Fruit fly (Drosophila melanogaster) whole organism, embryonic: ENCODE measurements around the gene lectin-28C.
A peak's percentile ranks its signal among the peaks of the same experiment; 100 is the strongest.

Source experiments
- B-H1 ChIP-seq: fragments of 200-800 bp; sonication (Bioruptor generic); IDR thresholded peaks from 3 replicates; pipeline ENCODE4 v1.3.6; 2022; ENCODE audit warnings: missing biosample characterization, missing genetic modification characterization
- CG10543 ChIP-seq: fragments of 200-800 bp; sonication (Bioruptor generic); optimal IDR thresholded peaks from 3 replicates; lab custom pipeline; 2017; ENCODE audit warnings: missing biosample characterization, mild to moderate bottlenecking, missing genetic modification characterization, moderate library complexity
- CG11456 ChIP-seq: fragments of 200-800 bp; sonication (Bioruptor generic); IDR thresholded peaks from 3 replicates; pipeline ENCODE4 v1.3.6; 2022; ENCODE audit warnings: missing biosample characterization, missing genetic modification characterization
- CG11696 ChIP-seq: fragments of 200-800 bp; sonication (Bioruptor generic); IDR thresholded peaks from 2 replicates; pipeline ENCODE4 v1.3.6; 2022; ENCODE audit warnings: missing biosample characterization, missing genetic modification characterization
- CG12155 ChIP-seq: fragments of 200-800 bp; sonication (Bioruptor generic); optimal IDR thresholded peaks from 3 replicates; lab custom pipeline; 2016; ENCODE audit warnings: missing biosample characterization, missing genetic modification characterization
- CG12744 ChIP-seq: fragments of 200-800 bp; sonication (Bioruptor generic); optimal IDR thresholded peaks from 2 replicates; lab custom pipeline; 2016; ENCODE audit warnings: missing biosample characterization, missing genetic modification characterization
- CG13123 ChIP-seq: fragments of 200-800 bp; sonication (Bioruptor generic); optimal IDR thresholded peaks from 2 replicates; lab custom pipeline; 2016; ENCODE audit warnings: missing biosample characterization, missing genetic modification characterization
- CG13424 ChIP-seq: fragments of 200-800 bp; sonication (Bioruptor generic); optimal IDR thresholded peaks from 2 replicates; lab custom pipeline; 2019; ENCODE audit warnings: missing biosample characterization, mild to moderate bottlenecking, missing genetic modification characterization, moderate library complexity
- CG14014 ChIP-seq: fragments of 200-800 bp; sonication (Bioruptor generic); IDR thresholded peaks from 2 replicates; pipeline ENCODE4 v1.3.6; 2022; ENCODE audit warnings: missing biosample characterization, missing genetic modification characterization
- CG1602 ChIP-seq: fragments of 200-800 bp; sonication (Bioruptor generic); optimal IDR thresholded peaks from 3 replicates; lab custom pipeline; 2016; ENCODE audit warnings: missing biosample characterization, missing genetic modification characterization
- CG17186 ChIP-seq: fragments of 200-800 bp; sonication (Bioruptor generic); optimal IDR thresholded peaks from 3 replicates; lab custom pipeline; 2017; ENCODE audit warnings: missing biosample characterization, missing genetic modification reagents, missing genetic modification characterization
- CG17612 ChIP-seq: fragments of 200-800 bp; sonication (Bioruptor generic); IDR thresholded peaks from 2 replicates; pipeline ENCODE4 v1.3.6; 2022; ENCODE audit warnings: missing biosample characterization, missing genetic modification characterization
- CG1792 ChIP-seq: fragments of 200-800 bp; sonication (Bioruptor generic); optimal IDR thresholded peaks from 2 replicates; lab custom pipeline; 2016; ENCODE audit warnings: missing biosample characterization, missing genetic modification characterization
- CG32767 ChIP-seq: fragments of 200-800 bp; sonication (Bioruptor generic); IDR thresholded peaks from 2 replicates; pipeline ENCODE4 v1.3.6; 2022; ENCODE audit warnings: missing biosample characterization, missing genetic modification characterization
- CG4282 ChIP-seq: fragments of 200-800 bp; sonication (Bioruptor generic); optimal IDR thresholded peaks from 2 replicates; lab custom pipeline; 2016; ENCODE audit warnings: missing biosample characterization, missing genetic modification characterization
- CG43689 ChIP-seq: fragments of 200-800 bp; sonication (Bioruptor generic); IDR thresholded peaks from 2 replicates; pipeline ENCODE4 v1.3.6; 2022; ENCODE audit warnings: missing biosample characterization, missing genetic modification characterization
- CG4424 ChIP-seq: fragments of 200-800 bp; sonication (Bioruptor generic); optimal IDR thresholded peaks from 3 replicates; lab custom pipeline; 2016; ENCODE audit warnings: missing biosample characterization, missing genetic modification characterization
- CG7372 ChIP-seq: fragments of 200-800 bp; sonication (Bioruptor generic); IDR thresholded peaks from 2 replicates; pipeline ENCODE4 v1.3.6; 2022; ENCODE audit warnings: missing biosample characterization, missing genetic modification characterization
- CG8765 ChIP-seq: fragments of 200-800 bp; sonication (Bioruptor generic); IDR thresholded peaks from 2 replicates; pipeline ENCODE4 v1.3.6; 2022; ENCODE audit warnings: missing biosample characterization, missing genetic modification characterization
- CG8924 ChIP-seq: fragments of 200-800 bp; optimal IDR thresholded peaks from 3 replicates; lab custom pipeline; 2019; ENCODE audit warnings: missing biosample characterization, mild to moderate bottlenecking, missing genetic modification characterization, moderate library complexity
- Dad ChIP-seq: fragments of 200-800 bp; sonication (Bioruptor generic); optimal IDR thresholded peaks from 3 replicates; lab custom pipeline; 2016; ENCODE audit warnings: missing biosample characterization, missing genetic modification characterization
- Dll ChIP-seq: fragments of 200-800 bp; sonication (Bioruptor generic); IDR thresholded peaks from 4 replicates; pipeline ENCODE4 v1.3.6; 2022; ENCODE audit warnings: missing biosample characterization, missing genetic modification characterization; ENCODE audit not compliant: partially characterized antibody
- E2f2 ChIP-seq: fragments of 200-800 bp; sonication (Bioruptor generic); IDR thresholded peaks from 2 replicates; pipeline ENCODE4 v1.3.6; 2022; ENCODE audit warnings: missing biosample characterization, missing genetic modification characterization
- Fer3 ChIP-seq: fragments of 200-800 bp; sonication (Bioruptor generic); optimal IDR thresholded peaks from 2 replicates; lab custom pipeline; 2018; ENCODE audit warnings: missing biosample characterization, mild to moderate bottlenecking, missing genetic modification characterization, moderate library complexity
- Hr3 ChIP-seq: fragments of 200-800 bp; sonication (Bioruptor generic); optimal IDR thresholded peaks from 3 replicates; lab custom pipeline; 2016; ENCODE audit warnings: missing biosample characterization, missing genetic modification characterization
- MBD-R2 ChIP-seq: fragments of 200-800 bp; sonication (Bioruptor generic); IDR thresholded peaks from 2 replicates; pipeline ENCODE4 v1.3.6; 2022; ENCODE audit warnings: missing biosample characterization, missing genetic modification characterization
- Med ChIP-seq: fragments of 200-800 bp; sonication (Bioruptor generic); peaks from one replicate; lab custom pipeline; 2016; ENCODE audit warnings: missing biosample characterization, missing genetic modification characterization, mild to moderate bottlenecking, inconsistent platforms, moderate library complexity
- Rfx ChIP-seq: fragments of 200-800 bp; sonication (Bioruptor generic); IDR thresholded peaks from 2 replicates; pipeline ENCODE4 v1.3.6; 2022; ENCODE audit warnings: missing biosample characterization, missing genetic modification characterization
- Side ChIP-seq: fragments of 200-800 bp; sonication (Bioruptor generic); optimal IDR thresholded peaks from 2 replicates; lab custom pipeline; 2016; ENCODE audit warnings: missing biosample characterization, missing genetic modification characterization
- Sox102F ChIP-seq: fragments of 200-800 bp; sonication (Bioruptor generic); optimal IDR thresholded peaks from 2 replicates; lab custom pipeline; 2018; ENCODE audit warnings: missing biosample characterization, mild to moderate bottlenecking, missing genetic modification characterization, moderate library complexity
- Sry-β ChIP-seq: fragments of 200-800 bp; sonication (Bioruptor generic); optimal IDR thresholded peaks from 2 replicates; lab custom pipeline; 2018; ENCODE audit warnings: missing biosample characterization, mild to moderate bottlenecking, missing genetic modification characterization, moderate library complexity
- Taf1 ChIP-seq: fragments of 200-800 bp; sonication (Bioruptor generic); IDR thresholded peaks from 2 replicates; pipeline ENCODE4 v1.3.6; 2022; ENCODE audit warnings: missing biosample characterization, missing genetic modification characterization
- amos ChIP-seq: fragments of 200-800 bp; sonication (Bioruptor generic); IDR thresholded peaks from 2 replicates; pipeline ENCODE4 v1.3.6; 2022; ENCODE audit warnings: missing biosample characterization, missing genetic modification characterization; ENCODE audit not compliant: partially characterized antibody
- ap ChIP-seq: fragments of 200-800 bp; sonication (Bioruptor generic); IDR thresholded peaks from 2 replicates; pipeline ENCODE4 v1.3.6; 2022; ENCODE audit warnings: missing biosample characterization, missing genetic modification characterization
- bigmax ChIP-seq: fragments of 200-800 bp; sonication (Bioruptor generic); optimal IDR thresholded peaks from 2 replicates; lab custom pipeline; 2018; ENCODE audit warnings: missing biosample characterization, mild to moderate bottlenecking, missing genetic modification characterization
- cwo ChIP-seq: fragments of 200-800 bp; sonication (Bioruptor generic); optimal IDR thresholded peaks from 3 replicates; lab custom pipeline; 2017; ENCODE audit warnings: missing biosample characterization, missing genetic modification characterization, mild to moderate bottlenecking, moderate library complexity, missing genetic modification reagents
- da ChIP-seq: fragments of 200-800 bp; sonication (Bioruptor generic); optimal IDR thresholded peaks from 2 replicates; lab custom pipeline; 2016; ENCODE audit warnings: missing biosample characterization, missing genetic modification characterization
- gem ChIP-seq: fragments of 200-800 bp; sonication (Bioruptor generic); optimal IDR thresholded peaks from 2 replicates; lab custom pipeline; 2019; ENCODE audit warnings: missing biosample characterization, mild to moderate bottlenecking, missing genetic modification characterization, moderate library complexity
- grau ChIP-seq: fragments of 200-800 bp; optimal IDR thresholded peaks from 3 replicates; lab custom pipeline; 2019; ENCODE audit warnings: missing biosample characterization, mild to moderate bottlenecking, missing genetic modification characterization, moderate library complexity
- hkb ChIP-seq, 2 experiments: fragments of 200-800 bp in 1 of 2; fragments of >200 bp in 1 of 2; sonication (Bioruptor generic) in 1 of 2; IDR thresholded peaks in 1 of 2; optimal IDR thresholded peaks in 1 of 2; 2 replicates each; pipeline versions ENCODE4 v1.3.6 to Lab custom; 2017 to 2022; ENCODE audit warnings: missing biosample characterization in 1 of 2, missing genetic modification characterization in 1 of 2
- ind ChIP-seq: fragments of 200-800 bp; sonication (Bioruptor generic); optimal IDR thresholded peaks from 3 replicates; lab custom pipeline; 2016; ENCODE audit warnings: missing biosample characterization, missing genetic modification characterization
- lmd ChIP-seq: fragments of 200-800 bp; sonication (Bioruptor generic); IDR thresholded peaks from 2 replicates; pipeline ENCODE4 v1.3.6; 2022; ENCODE audit warnings: missing biosample characterization, missing genetic modification characterization
- otp ChIP-seq: fragments of 200-800 bp; sonication (Bioruptor generic); IDR thresholded peaks from 3 replicates; pipeline ENCODE4, ENCODE4 v1.3.6; 2022; ENCODE audit warnings: missing biosample characterization, missing genetic modification characterization
- p53 ChIP-seq: fragments of 200-800 bp; sonication (Bioruptor generic); optimal IDR thresholded peaks from 2 replicates; lab custom pipeline; 2016; ENCODE audit warnings: missing biosample characterization, missing genetic modification characterization
- peb ChIP-seq: fragments of 200-800 bp; sonication (Bioruptor generic); IDR thresholded peaks from 2 replicates; pipeline ENCODE4 v1.3.6; 2022; ENCODE audit warnings: missing biosample characterization, missing genetic modification characterization
- repo ChIP-seq: fragments of 200-800 bp; sonication (Bioruptor generic); optimal IDR thresholded peaks from 2 replicates; lab custom pipeline; 2016; ENCODE audit warnings: missing biosample characterization, missing genetic modification characterization
- row ChIP-seq: fragments of 200-800 bp; sonication (Bioruptor generic); IDR thresholded peaks from 3 replicates; pipeline ENCODE4 v1.3.6; 2022; ENCODE audit warnings: missing biosample characterization, missing genetic modification characterization
- sens ChIP-seq: fragments of 200-800 bp; sonication (Bioruptor generic); peaks from one replicate; lab custom pipeline; 2016; ENCODE audit warnings: missing biosample characterization, missing genetic modification characterization
- slbo ChIP-seq: fragments of 200-800 bp; sonication (Bioruptor generic); IDR thresholded peaks from 2 replicates; pipeline ENCODE4 v1.3.6; 2022; ENCODE audit warnings: missing biosample characterization, missing genetic modification characterization
- tio ChIP-seq: fragments of 200-800 bp; sonication (Bioruptor generic); optimal IDR thresholded peaks from 2 replicates; lab custom pipeline; 2017; ENCODE audit warnings: missing biosample characterization, missing genetic modification characterization, inconsistent platforms
- unpg ChIP-seq: fragments of 200-800 bp; sonication (Bioruptor generic); optimal IDR thresholded peaks from 3 replicates; lab custom pipeline; 2018; ENCODE audit warnings: missing biosample characterization, mild to moderate bottlenecking, missing genetic modification characterization, moderate library complexity
- vfl ChIP-seq: fragments of 200-800 bp; sonication (Bioruptor generic); optimal IDR thresholded peaks from 2 replicates; lab custom pipeline; 2016; ENCODE audit warnings: missing biosample characterization, missing genetic modification characterization

Gene lectin-28C

dm6 chr2L:7875676-7876075, 18.8 kb downstream of the lectin-28C start (continued):
- TF ChIP-seq CG13424: no peak
- TF ChIP-seq row: peak; percentile 54
- no peak for TF ChIP-seq Dad (GFP tag; lab: Kevin White, UChicago)
- 0 out of 2 replicates have a peak, but pooled peaks have one; percentile 34 for TF ChIP-seq CG14014
- TF ChIP-seq tio: no peak
- TF ChIP-seq CG1792 (GFP tag; lab: Kevin White, UChicago): no peak
- TF ChIP-seq CG10543 (GFP tag; lab: Kevin White, UChicago): no peak
- TF ChIP-seq gem (tag; lab: Kevin White, UChicago): peak; percentile 43
- TF ChIP-seq CG11456 (GFP tag; lab: Robert Waterston, UW): 0 out of 3 replicates have a peak, but pooled peaks have one; percentile 6
- no peak for TF ChIP-seq p53
- TF ChIP-seq ind (GFP tag; lab: Kevin White, UChicago): peak; percentile 5
- TF ChIP-seq repo (GFP tag; lab: Kevin White, UChicago): no peak
- TF ChIP-seq otp (GFP tag; lab: Robert Waterston, UW): 0 out of 3 replicates have a peak, but pooled peaks have one; percentile 18
- TF ChIP-seq CG4424: peak; percentile 12
- no peak for TF ChIP-seq bigmax (GFP tag; lab: Kevin White, UChicago)
- peak; percentile 15; the same call in 1 of the 2 replicates for TF ChIP-seq ap
- peak; percentile 78 for TF ChIP-seq Rfx
- TF ChIP-seq CG32767 (GFP tag; lab: Robert Waterston, UW): no peak
- peak; percentile 15; the same call in 1 of the 2 replicates for TF ChIP-seq lmd (GFP tag; lab: Robert Waterston, UW)
- TF ChIP-seq CG11696 (GFP tag; lab: Robert Waterston, UW): 0 out of 2 replicates have a peak, but pooled peaks have one; percentile 22
- TF ChIP-seq E2f2: no peak
- no peak for TF ChIP-seq peb
- peak; percentile 9 for TF ChIP-seq Fer3
- no peak for TF ChIP-seq CG43689
- no peak for TF ChIP-seq CG12155 (GFP tag; lab: Kevin White, UChicago)
- peak; percentile 52 for TF ChIP-seq Med (GFP tag; lab: Kevin White, UChicago)
- no peak for TF ChIP-seq da (GFP tag; lab: Kevin White, UChicago)
- no peak for TF ChIP-seq CG7372 (GFP tag; lab: Robert Waterston, UW)
- TF ChIP-seq CG4282 (GFP tag; lab: Kevin White, UChicago): no peak
- TF ChIP-seq CG17612 (GFP tag; lab: Robert Waterston, UW): no peak
- TF ChIP-seq slbo (GFP tag; lab: Robert Waterston, UW): peak; percentile 47; the same call in 1 of the 2 replicates
- TF ChIP-seq grau (tag; lab: Kevin White, UChicago): peak; percentile 34
- TF ChIP-seq unpg (GFP tag; lab: Kevin White, UChicago): peak; percentile 24
- no peak for TF ChIP-seq hkb (optimal IDR thresholded peaks at IDR 0.05; lab: Kevin White, UChicago)
- peak; percentile 32; the same call in 1 of the 2 replicates for TF ChIP-seq hkb (GFP tag; IDR thresholded peaks at IDR 0.05; lab: Robert Waterston, UW)

dm6 chr2L:7876520-7877232, 19.8 kb downstream of the lectin-28C start:
- TF ChIP-seq CG12744 (GFP tag; lab: Kevin White, UChicago) (no peak), Hr3 (GFP tag; lab: Kevin White, UChicago) (no peak), sens (GFP tag; lab: Kevin White, UChicago) (peak; percentile 54), B-H1 (GFP tag; lab: Robert Waterston, UW) (no peak), Sox102F (GFP tag; lab: Kevin White, UChicago) (no peak), CG1602 (GFP tag; lab: Kevin White, UChicago) (no peak), vfl (GFP tag; lab: Kevin White, UChicago) (no peak), Taf1 (no peak), Rfx (0 out of 2 replicates have a peak, but pooled peaks have one; percentile 8), MBD-R2 (GFP tag; lab: Robert Waterston, UW) (no peak), Dll (GFP tag; lab: Robert Waterston, UW) (no peak), CG17186 (GFP tag; lab: Kevin White, UChicago) (no peak), Sry-β (GFP tag; lab: Kevin White, UChicago) (no peak), CG13123 (no peak), CG8924 (tag; lab: Kevin White, UChicago) (no peak), CG8765 (GFP tag; lab: Robert Waterston, UW) (no peak), amos (GFP tag; lab: Robert Waterston, UW) (no peak), Side (GFP tag; lab: Kevin White, UChicago) (no peak), cwo (GFP tag; lab: Kevin White, UChicago) (no peak)
